Worm (Caenorhabditis elegans): ENCODE measurements around the gene sra-36.

The sra-36 gene

ce11 chrII:4577391-4577790 is 36.9 kb upstream of the sra-36 start:
- TF ChIP-seq zip-8 (tag; optimal IDR thresholded peaks at IDR 0.05) (peak; percentile 92), lin-32 (GFP tag; optimal IDR thresholded peaks at IDR 0.05) (peak; percentile 46), cnd-1 (tag; optimal IDR thresholded peaks at IDR 0.05) (peak; percentile 61), unc-62 (GFP tag; optimal IDR thresholded peaks at IDR 0.05) (peak; percentile 52), nhr-2 (tag; optimal IDR thresholded peaks at IDR 0.05) (peak; percentile 99), hlh-1 (tag; optimal IDR thresholded peaks at IDR 0.05) (no peak), ceh-39 (tag; optimal IDR thresholded peaks at IDR 0.05) (no peak)

- TF ChIP-seq lin-32 (GFP tag; optimal IDR thresholded peaks at IDR 0.05) (no peak), sptf-1 (tag; optimal IDR thresholded peaks at IDR 0.05) (peak; percentile 49)
Measured at ce11 chrII:4575579-4575978, 35.0 kb upstream of the sra-36 start.

- TF ChIP-seq mep-1 (tag; optimal IDR thresholded peaks at IDR 0.05): no peak
- TF ChIP-seq elt-3 (tag; optimal IDR thresholded peaks at IDR 0.05): no peak
- no peak for TF ChIP-seq ham-2 (GFP tag; optimal IDR thresholded peaks at IDR 0.05)
- peak; percentile 98 for TF ChIP-seq ces-1 (GFP tag; optimal IDR thresholded peaks at IDR 0.05)
- no peak for TF ChIP-seq lin-13 (tag; optimal IDR thresholded peaks at IDR 0.05)
- no peak for TF ChIP-seq blmp-1 (tag; optimal IDR thresholded peaks at IDR 0.05)
- TF ChIP-seq cnd-1 (tag; optimal IDR thresholded peaks at IDR 0.05): no peak
- no peak for TF ChIP-seq bed-3 (GFP tag; optimal IDR thresholded peaks at IDR 0.05)
Measured at ce11 chrII:4574658-4575057, 34.1 kb upstream of the sra-36 start.

- TF ChIP-seq unc-120 (tag; optimal IDR thresholded peaks at IDR 0.05; ENCODE audit: poor library complexity, severe bottlenecking): no peak
- no peak for TF ChIP-seq snpc-4 (tag; optimal IDR thresholded peaks at IDR 0.05)
- no peak for TF ChIP-seq nhr-2 (tag; optimal IDR thresholded peaks at IDR 0.05)
- TF ChIP-seq zip-8 (tag; optimal IDR thresholded peaks at IDR 0.05): no peak
- no peak for TF ChIP-seq lsy-2 (tag; optimal IDR thresholded peaks at IDR 0.05)
- TF ChIP-seq drap-1 (GFP tag; optimal IDR thresholded peaks at IDR 0.05): no peak
- no peak for TF ChIP-seq unc-39 (tag; optimal IDR thresholded peaks at IDR 0.05)
- no peak for TF ChIP-seq nhr-12 (tag; optimal IDR thresholded peaks at IDR 0.05)
- no peak for TF ChIP-seq nhr-237 (tag; optimal IDR thresholded peaks at IDR 0.05)
- no peak for TF ChIP-seq hlh-1 (tag; optimal IDR thresholded peaks at IDR 0.05)
- no peak for TF ChIP-seq nhr-28 (tag; optimal IDR thresholded peaks at IDR 0.05)
- TF ChIP-seq unc-62 (GFP tag; optimal IDR thresholded peaks at IDR 0.05): no peak
- TF ChIP-seq ceh-83 (GFP tag; optimal IDR thresholded peaks at IDR 0.05): no peak
- no peak for TF ChIP-seq lin-13 (tag; optimal IDR thresholded peaks at IDR 0.05)
- TF ChIP-seq flh-1 (GFP tag; optimal IDR thresholded peaks at IDR 0.05): no peak
- TF ChIP-seq ceh-43 (GFP tag; optimal IDR thresholded peaks at IDR 0.05): no peak
- no peak for TF ChIP-seq mls-2 (tag; optimal IDR thresholded peaks at IDR 0.05)
- no peak for TF ChIP-seq tbx-8 (GFP tag; optimal IDR thresholded peaks at IDR 0.05)
Measured at ce11 chrII:4573084-4573483, 32.6 kb upstream of the sra-36 start.

- no peak for TF ChIP-seq cnd-1 (tag; optimal IDR thresholded peaks at IDR 0.05)
- peak; percentile 92 for TF ChIP-seq hlh-1 (tag; optimal IDR thresholded peaks at IDR 0.05)
- no peak for TF ChIP-seq sem-2 (GFP tag; optimal IDR thresholded peaks at IDR 0.05)
- TF ChIP-seq nhr-2 (tag; optimal IDR thresholded peaks at IDR 0.05): no peak
- TF ChIP-seq unc-120 (tag; optimal IDR thresholded peaks at IDR 0.05; ENCODE audit: poor library complexity, severe bottlenecking): peak; percentile 4
Measured at ce11 chrII:4572579-4572978, 32.0 kb upstream of the sra-36 start.

- TF ChIP-seq ztf-11 (tag; optimal IDR thresholded peaks at IDR 0.05): no peak
- no peak for TF ChIP-seq sem-2 (GFP tag; optimal IDR thresholded peaks at IDR 0.05)
- TF ChIP-seq zip-8 (tag; optimal IDR thresholded peaks at IDR 0.05): no peak
- no peak for TF ChIP-seq mep-1 (tag; optimal IDR thresholded peaks at IDR 0.05)
- no peak for TF ChIP-seq flh-1 (GFP tag; optimal IDR thresholded peaks at IDR 0.05)
Measured at ce11 chrII:4571868-4572267, 31.3 kb upstream of the sra-36 start, which contains the start of gene vab-1. Gene vab-1, plus strand, starts transcription at chrII:4572000.

- TF ChIP-seq lsy-2 (tag; optimal IDR thresholded peaks at IDR 0.05) (no peak), flh-1 (GFP tag; optimal IDR thresholded peaks at IDR 0.05) (no peak), ceh-39 (tag; optimal IDR thresholded peaks at IDR 0.05) (no peak), ham-2 (GFP tag; optimal IDR thresholded peaks at IDR 0.05) (no peak), sptf-1 (tag; optimal IDR thresholded peaks at IDR 0.05) (peak; percentile 31), cnd-1 (tag; optimal IDR thresholded peaks at IDR 0.05) (peak; percentile 13), nhr-2 (tag; optimal IDR thresholded peaks at IDR 0.05) (peak; percentile 2), unc-62 (GFP tag; optimal IDR thresholded peaks at IDR 0.05) (no peak), mep-1 (tag; optimal IDR thresholded peaks at IDR 0.05) (peak; percentile 6), hlh-1 (tag; optimal IDR thresholded peaks at IDR 0.05) (peak; percentile 66), unc-120 (tag; optimal IDR thresholded peaks at IDR 0.05; ENCODE audit: poor library complexity, severe bottlenecking) (peak; percentile 54), mab-5 (tag; optimal IDR thresholded peaks at IDR 0.05) (no peak)
Measured at ce11 chrII:4571112-4571511, 30.6 kb upstream of the sra-36 start.

Data from whole organism, mixed stage, embryonic.